Worm (Caenorhabditis elegans) whole organism, L1 larva: ENCODE measurements around the gene lido-1.

Source experiments
- C34B4.2 ChIP-seq: sonication (generic microtip); optimal IDR thresholded peaks from 2 replicates; lab custom pipeline; 2017; ENCODE audit warnings: mild to moderate bottlenecking, missing genetic modification characterization, missing compliant biosample characterization
- Y116A8C.19 ChIP-seq: sonication (generic microtip); optimal IDR thresholded peaks from 2 replicates; lab custom pipeline; 2016; ENCODE audit warnings: missing compliant biosample characterization, missing genetic modification characterization, borderline replicate concordance
- aha-1 ChIP-seq: fragments of 150-350 bp; optimal IDR thresholded peaks from 2 replicates; lab custom pipeline; 2014; ENCODE audit warnings: missing biosample characterization, missing genetic modification characterization
- alr-1 ChIP-seq: fragments of 200-800 bp; sonication (Bioruptor generic); optimal IDR thresholded peaks from 2 replicates; lab custom pipeline; 2018; ENCODE audit warnings: borderline replicate concordance, mild to moderate bottlenecking, missing genetic modification characterization, missing compliant biosample characterization
- blmp-1 ChIP-seq: fragments of 150-350 bp; optimal IDR thresholded peaks from 2 replicates; lab custom pipeline; 2014; ENCODE audit warnings: missing biosample characterization, missing genetic modification characterization
- ceh-63 ChIP-seq: fragments of 200-800 bp; sonication (Bioruptor generic); optimal IDR thresholded peaks from 2 replicates; lab custom pipeline; 2018; ENCODE audit warnings: mild to moderate bottlenecking, missing genetic modification characterization, missing compliant biosample characterization
- efl-1 ChIP-seq, 4 experiments: fragments of 150-350 bp; optimal IDR thresholded peaks in 3 of 4; peaks in 1 of 4; 1 replicate in 1 of 4; 2 replicates in 3 of 4; lab custom pipeline; 2014; ENCODE audit warnings: missing biosample characterization in 2 of 4, missing genetic modification characterization in 2 of 4, missing genetic modification reagents in 2 of 4
- elt-3 ChIP-seq, 6 experiments: fragments of 150-350 bp in 1 of 6; sonication (generic microtip); optimal IDR thresholded peaks; 2 replicates each; lab custom pipeline; 2017 to 2018; ENCODE audit warnings: missing biosample characterization in 6 of 6, missing genetic modification characterization in 6 of 6, inconsistent platforms in 1 of 6
- ets-5 ChIP-seq: fragments of 200-800 bp; sonication (Bioruptor generic); IDR thresholded peaks from 2 replicates; pipeline ENCODE4 v1.3.6; 2022; ENCODE audit warnings: missing genetic modification characterization, missing compliant biosample characterization
- fkh-4 ChIP-seq: sonication (generic microtip); optimal IDR thresholded peaks from 2 replicates; lab custom pipeline; 2016; ENCODE audit warnings: missing compliant biosample characterization, missing genetic modification characterization, borderline replicate concordance
- hlh-17 ChIP-seq: fragments of 200-800 bp; sonication (Bioruptor generic); optimal IDR thresholded peaks from 2 replicates; lab custom pipeline; 2018; ENCODE audit warnings: missing genetic modification characterization, mild to moderate bottlenecking, missing compliant biosample characterization, moderate library complexity, borderline replicate concordance
- irx-1 ChIP-seq: sonication (generic microtip); optimal IDR thresholded peaks from 2 replicates; lab custom pipeline; 2016; ENCODE audit warnings: missing genetic modification characterization, missing compliant biosample characterization
- lin-14 ChIP-seq: fragments of 200-800 bp; sonication (Bioruptor generic); optimal IDR thresholded peaks from 2 replicates; lab custom pipeline; 2018; ENCODE audit warnings: mild to moderate bottlenecking, missing genetic modification characterization, moderate library complexity, missing compliant biosample characterization
- mdl-1 ChIP-seq, 2 experiments: fragments of 150-350 bp; optimal IDR thresholded peaks; 2 replicates each; lab custom pipeline; 2014 to 2017; ENCODE audit warnings: missing biosample characterization in 2 of 2, missing genetic modification characterization in 2 of 2, inconsistent platforms in 1 of 2
- mef-2 ChIP-seq: fragments of 150-350 bp; optimal IDR thresholded peaks from 2 replicates; lab custom pipeline; 2014; ENCODE audit warnings: missing biosample characterization, missing genetic modification characterization
- nhr-12 ChIP-seq: sonication (generic microtip); optimal IDR thresholded peaks from 2 replicates; lab custom pipeline; 2017; ENCODE audit warnings: missing biosample characterization, missing genetic modification characterization
- nhr-20 ChIP-seq: sonication (generic microtip); optimal IDR thresholded peaks from 2 replicates; lab custom pipeline; 2016; ENCODE audit warnings: mild to moderate bottlenecking, missing genetic modification characterization, missing compliant biosample characterization
- nhr-237 ChIP-seq: fragments of 150-350 bp; optimal IDR thresholded peaks from 2 replicates; lab custom pipeline; 2014; ENCODE audit warnings: missing biosample characterization, missing genetic modification characterization
- nhr-47 ChIP-seq: sonication (generic microtip); optimal IDR thresholded peaks from 2 replicates; lab custom pipeline; 2016; ENCODE audit warnings: mild to moderate bottlenecking, missing genetic modification characterization, moderate library complexity, missing compliant biosample characterization
- nhr-76 ChIP-seq: sonication (generic microtip); optimal IDR thresholded peaks from 2 replicates; lab custom pipeline; 2017; ENCODE audit warnings: missing biosample characterization, missing genetic modification characterization
- nhr-84 ChIP-seq: sonication (generic microtip); optimal IDR thresholded peaks from 2 replicates; lab custom pipeline; 2017; ENCODE audit warnings: missing biosample characterization, missing genetic modification characterization
- nhr-85 ChIP-seq: sonication (generic microtip); peaks from one replicate; lab custom pipeline; 2016; ENCODE audit warnings: missing genetic modification characterization, inconsistent platforms, missing compliant biosample characterization
- pag-3 ChIP-seq: sonication (generic microtip); optimal IDR thresholded peaks from 2 replicates; lab custom pipeline; 2017; ENCODE audit warnings: missing genetic modification characterization, mild to moderate bottlenecking, missing compliant biosample characterization, antibody characterized with exemption, borderline replicate concordance; ENCODE audit not compliant: insufficient read depth
- skn-1 ChIP-seq: fragments of 150-350 bp; optimal IDR thresholded peaks from 2 replicates; lab custom pipeline; 2014; ENCODE audit warnings: missing biosample characterization, missing genetic modification characterization
- snu-23 ChIP-seq: sonication (generic microtip); optimal IDR thresholded peaks from 2 replicates; lab custom pipeline; 2016; ENCODE audit warnings: missing genetic modification characterization, missing compliant biosample characterization
- swsn-7 ChIP-seq: sonication (generic microtip); optimal IDR thresholded peaks from 2 replicates; lab custom pipeline; 2016; ENCODE audit warnings: missing genetic modification characterization, missing compliant biosample characterization
- unc-98 ChIP-seq: fragments of 200-800 bp; sonication (Bioruptor generic); IDR thresholded peaks from 2 replicates; pipeline ENCODE4 v1.3.6; 2022; ENCODE audit warnings: missing genetic modification characterization, missing compliant biosample characterization
- zip-4 ChIP-seq: fragments of 200-800 bp; sonication (Bioruptor generic); optimal IDR thresholded peaks from 2 replicates; lab custom pipeline; 2018; ENCODE audit warnings: mild to moderate bottlenecking, missing genetic modification characterization, moderate library complexity, missing compliant biosample characterization
- ztf-4 ChIP-seq: fragments of 150-350 bp; optimal IDR thresholded peaks from 2 replicates; lab custom pipeline; 2014; ENCODE audit warnings: missing biosample characterization, missing genetic modification characterization

lido-1 gene

DNA sequence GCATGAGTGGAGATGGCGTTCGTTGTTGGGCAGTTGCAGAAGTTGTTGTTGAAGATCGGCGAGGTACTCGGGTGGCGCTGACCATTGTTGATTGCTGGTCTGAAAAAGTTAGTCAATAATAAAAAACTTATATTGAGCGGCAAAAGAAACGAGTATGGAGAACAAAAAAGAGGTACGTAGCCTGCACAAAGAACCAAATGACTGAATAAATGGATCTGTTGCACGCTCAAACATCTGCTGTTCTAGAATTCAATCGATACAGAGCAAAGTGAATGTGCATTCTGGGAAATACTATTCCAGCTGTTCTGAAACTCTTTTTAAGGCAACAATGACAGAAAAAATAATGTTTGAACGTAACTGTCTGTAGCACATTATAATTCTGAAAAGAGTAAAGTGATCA lies 4.3 kb upstream of the lido-1 start, which contains the start of gene lido-2:
TSS of gene lido-2 (minus strand) at position 101 of the 400 bp plus-strand sequence.
- TF ChIP-seq nhr-12 (no peak), aha-1 (tag; lab: Kevin White, UChicago) (no peak), ceh-63 (GFP tag; lab: Kevin White, UChicago) (no peak), mef-2 (tag; lab: Kevin White, UChicago) (no peak), swsn-7 (no peak), irx-1 (tag; lab: Kevin White, UChicago) (no peak), C34B4.2 (no peak), ztf-4 (tag; lab: Kevin White, UChicago) (no peak), zip-4 (GFP tag; lab: Kevin White, UChicago) (no peak), lin-14 (GFP tag; lab: Kevin White, UChicago) (no peak), nhr-85 (tag; lab: Kevin White, UChicago) (no peak), hlh-17 (GFP tag; lab: Kevin White, UChicago) (no peak), blmp-1 (no peak), mdl-1 (tag; optimal IDR thresholded peaks at IDR 0.05; lab: Kevin White, UChicago) (no peak), efl-1 (optimal IDR thresholded peaks at IDR 0.05; lab: Kevin White, UChicago) (no peak), efl-1 (GFP tag; optimal IDR thresholded peaks at IDR 0.05 in 1 of 2; lab: Kevin White, UChicago) (no peak)

- TF ChIP-seq nhr-85 (tag; lab: Kevin White, UChicago) (peak; percentile 5), Y116A8C.19 (tag; lab: Kevin White, UChicago) (no peak), ztf-4 (tag; lab: Kevin White, UChicago) (no peak)
These were observed 3.2 kb downstream of the lido-1 start, which contains the start of gene C08A9.3 for ce11 chrX:17093199-17093598. TSS of gene C08A9.3 (minus strand) at chrX:17093299.

DNA sequence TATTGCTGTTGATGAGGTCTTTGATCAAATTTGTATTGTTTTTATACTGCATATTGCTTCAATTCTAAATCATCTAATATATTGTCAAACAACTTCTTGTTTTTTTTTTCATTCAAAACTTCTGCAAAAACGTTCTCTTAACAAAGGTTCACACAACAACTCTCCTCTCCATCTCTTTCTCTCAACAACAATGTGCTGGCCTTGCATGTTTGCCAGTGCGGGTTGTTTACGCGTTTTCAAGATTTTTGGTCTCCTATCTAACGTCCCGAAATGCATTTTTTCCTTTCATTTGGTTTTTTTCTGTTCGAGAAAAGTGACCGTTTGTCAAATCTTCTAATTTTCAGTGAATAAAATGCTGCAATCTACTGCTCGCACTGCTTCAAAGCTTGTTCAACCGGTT lies 3.9 kb downstream of the lido-1 start, which contains the start of gene sod-3:
TSS of gene sod-3 (plus strand) at position 338 of the 400 bp plus-strand sequence.
- TF ChIP-seq skn-1 (tag; lab: Kevin White, UChicago) (no peak), pag-3 (tag; lab: Kevin White, UChicago) (no peak)

DNA sequence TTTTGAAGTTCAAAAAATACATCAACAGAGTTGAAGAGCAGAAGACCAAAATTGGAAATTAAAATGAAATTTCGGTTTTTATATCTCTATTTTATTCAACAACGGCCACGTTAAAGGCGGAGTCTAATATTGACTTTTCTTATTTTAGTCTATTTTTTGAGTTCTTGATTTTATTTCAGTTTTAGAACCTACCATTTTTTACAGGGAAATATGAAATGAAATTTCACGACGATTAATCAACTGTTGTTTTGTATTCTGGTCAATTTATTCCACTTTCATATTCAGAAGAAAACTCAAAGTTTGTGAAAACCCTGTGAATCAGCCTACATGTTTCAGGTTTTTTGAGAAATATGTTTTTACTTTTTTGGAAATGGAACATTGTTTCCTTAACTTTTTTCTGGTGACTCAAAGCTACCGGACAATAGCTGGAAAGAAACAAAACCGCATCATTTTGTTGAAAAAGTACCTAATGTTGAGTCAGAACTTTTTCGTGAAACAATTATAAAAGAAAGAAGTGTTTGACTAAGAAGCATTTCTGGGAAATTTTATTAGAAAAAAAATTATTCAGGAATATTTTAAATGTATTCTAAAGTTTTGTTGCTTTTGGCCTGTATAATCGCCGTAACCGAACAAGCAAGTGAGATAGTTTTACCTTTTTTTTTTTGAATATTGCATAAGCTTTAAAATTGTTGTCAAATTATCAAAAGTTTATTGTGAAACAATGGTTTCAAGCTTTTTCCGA lies 15.6 kb downstream of the lido-1 start, which contains the start of the genes irld-23 and C08A9.10:
TSS of gene irld-23 (minus strand) at position 51 of the 742 bp plus-strand sequence.
TSS of gene C08A9.10 (plus strand) at position 545 of the 742 bp plus-strand sequence.
- TF ChIP-seq mef-2 (tag; lab: Kevin White, UChicago) (no peak), ets-5 (no peak), lin-14 (GFP tag; lab: Kevin White, UChicago) (no peak), nhr-76 (no peak), unc-98 (GFP tag; lab: Robert Waterston, UW) (no peak), nhr-47 (tag; lab: Kevin White, UChicago) (no peak)

- TF ChIP-seq efl-1 (optimal IDR thresholded peaks at IDR 0.05; lab: Kevin White, UChicago), result no peak
- peak in 1 of 2 experiments; percentile 13 for TF ChIP-seq efl-1 (GFP tag; optimal IDR thresholded peaks at IDR 0.05 in 1 of 2; lab: Kevin White, UChicago)
- no peak for TF ChIP-seq nhr-84
These were observed 24.3 kb downstream of the lido-1 start, which contains the start of gene C30G4.4 for ce11 chrX:17072088-17072487. TSS of gene C30G4.4 (minus strand) at chrX:17072188.

- TF ChIP-seq lin-14 (GFP tag; lab: Kevin White, UChicago) (peak; percentile 59), snu-23 (peak; percentile 18), ets-5 (no peak), nhr-20 (tag; lab: Kevin White, UChicago) (peak; percentile 12), alr-1 (tag; lab: Kevin White, UChicago) (no peak), swsn-7 (no peak), mdl-1 (tag; optimal IDR thresholded peaks at IDR 0.05; lab: Kevin White, UChicago) (no peak), nhr-237 (tag; lab: Kevin White, UChicago) (no peak), ztf-4 (tag; lab: Kevin White, UChicago) (no peak), blmp-1 (peak; percentile 91), fkh-4 (tag; lab: Kevin White, UChicago) (no peak), elt-3 (tag; optimal IDR thresholded peaks at IDR 0.05; lab: Kevin White, UChicago) (peak in 1 of 6 experiments; percentile 75), ceh-63 (GFP tag; lab: Kevin White, UChicago) (no peak), nhr-85 (tag; lab: Kevin White, UChicago) (peak; percentile 78)
These were observed 25.9 kb downstream of the lido-1 start for ce11 chrX:17070495-17070894.
